Worm (Caenorhabditis elegans): ENCODE data around the gene T26A5.6.
A peak's percentile ranks its signal among the peaks of the same experiment; 100 is the strongest.

The T26A5.6 gene

ce11 chrIII:6420201-6420600 lies 30.3 kb downstream of the T26A5.6 start (continued):
- TF ChIP-seq nhr-28 (tag; optimal IDR thresholded peaks at IDR 0.05), result peak; percentile 77
- TF ChIP-seq mxl-2 (GFP tag; conservative IDR thresholded peaks at IDR 0.05), result no peak
- TF ChIP-seq lim-7 (GFP tag; IDR thresholded peaks at IDR 0.05), result no peak
- TF ChIP-seq nhr-237 (tag; optimal IDR thresholded peaks at IDR 0.05), result no peak
- 0 out of 2 replicates have a peak, but pooled peaks have one; percentile 57 for TF ChIP-seq dmd-8 (GFP tag; IDR thresholded peaks at IDR 0.05)
- TF ChIP-seq arid-1 (GFP tag; conservative IDR thresholded peaks at IDR 0.05), result no peak
- no peak for TF ChIP-seq F10B5.3 (tag; optimal IDR thresholded peaks at IDR 0.05)
- no peak for TF ChIP-seq cey-2 (tag; optimal IDR thresholded peaks at IDR 0.05; ENCODE audit: borderline replicate concordance, insufficient read depth)
- TF ChIP-seq tra-1 (GFP tag; IDR thresholded peaks at IDR 0.05), result no peak
- TF ChIP-seq lin-29 (GFP tag; IDR thresholded peaks at IDR 0.05), result no peak
- no peak for TF ChIP-seq D1046.2 (GFP tag; IDR thresholded peaks at IDR 0.05)
- TF ChIP-seq skn-1 (tag; optimal IDR thresholded peaks at IDR 0.05), result no peak
- TF ChIP-seq hlh-30 (tag; optimal IDR thresholded peaks at IDR 0.05; ENCODE audit: insufficient read depth), result peak; percentile 55
- no peak for TF ChIP-seq nhr-77 (tag; optimal IDR thresholded peaks at IDR 0.05)
- TF ChIP-seq nhr-41 (GFP tag; IDR thresholded peaks at IDR 0.05), result no peak
- no peak for TF ChIP-seq zfp-3 (GFP tag; conservative IDR thresholded peaks at IDR 0.05)
- TF ChIP-seq saeg-2 (GFP tag; IDR thresholded peaks at IDR 0.05), result no peak
- TF ChIP-seq ceh-32 (tag; optimal IDR thresholded peaks at IDR 0.05; ENCODE audit: poor library complexity), result no peak
- TF ChIP-seq snpc-1.2 (GFP tag; IDR thresholded peaks at IDR 0.05), result no peak
- no peak for TF ChIP-seq nhr-111 (GFP tag; optimal IDR thresholded peaks at IDR 0.05)
- no peak for TF ChIP-seq tag-97 (GFP tag; IDR thresholded peaks at IDR 0.05)
- no peak for TF ChIP-seq zag-1 (tag; optimal IDR thresholded peaks at IDR 0.05)
- TF ChIP-seq rbr-2 (tag; optimal IDR thresholded peaks at IDR 0.05), result no peak
- no peak for TF ChIP-seq spr-1 (tag; optimal IDR thresholded peaks at IDR 0.05)
- TF ChIP-seq lin-38 (GFP tag; IDR thresholded peaks at IDR 0.05), result no peak
- TF ChIP-seq R02D3.7 (tag; optimal IDR thresholded peaks at IDR 0.05), result no peak
- no peak for TF ChIP-seq php-3 (GFP tag; IDR thresholded peaks at IDR 0.05)

ce11 chrIII:6419409-6419944 lies 31.0 kb downstream of the T26A5.6 start, which contains the start of gene atgl-1:
atgl-1 (minus strand) TSS chrIII:6419459.
- TF ChIP-seq hlh-11 (tag; optimal IDR thresholded peaks at IDR 0.05), result peak; percentile 52
- TF ChIP-seq hif-1 (tag; optimal IDR thresholded peaks at IDR 0.05), result no peak
- peak; percentile 1 for TF ChIP-seq dve-1 (tag; optimal IDR thresholded peaks at IDR 0.05; ENCODE audit: insufficient read depth)
- no peak for TF ChIP-seq egl-43 (GFP tag; IDR thresholded peaks at IDR 0.05)
- no peak for TF ChIP-seq daf-16 (GFP tag; optimal IDR thresholded peaks at IDR 0.05)
- peak; percentile 15 for TF ChIP-seq daf-16 (tag; optimal IDR thresholded peaks at IDR 0.05)
- TF ChIP-seq mxl-3 (GFP tag; optimal IDR thresholded peaks at IDR 0.05), result peak; percentile 35
- TF ChIP-seq tag-97 (GFP tag; IDR thresholded peaks at IDR 0.05), result no peak
- TF ChIP-seq mdl-1 (tag; optimal IDR thresholded peaks at IDR 0.05), result peak in 1 of 2 experiments; percentile 38
- peak; percentile 69 for TF ChIP-seq nhr-28 (tag; optimal IDR thresholded peaks at IDR 0.05)
- peak; percentile 43 for TF ChIP-seq hlh-30 (tag; optimal IDR thresholded peaks at IDR 0.05; ENCODE audit: insufficient read depth)
- peak; percentile 8 for TF ChIP-seq nhr-48 (tag; optimal IDR thresholded peaks at IDR 0.05)
- peak; percentile 32; the same call in 1 of the 2 replicates for TF ChIP-seq dmd-6 (GFP tag; IDR thresholded peaks at IDR 0.05)
- TF ChIP-seq lim-7 (GFP tag; IDR thresholded peaks at IDR 0.05), result no peak

- TF ChIP-seq ZK546.5 (tag; optimal IDR thresholded peaks at IDR 0.05) (no peak), nhr-48 (tag; optimal IDR thresholded peaks at IDR 0.05) (no peak), Y105C5A.15 (GFP tag; IDR thresholded peaks at IDR 0.05) (no peak), aha-1 (tag) (peak; percentile 40), mxl-3 (GFP tag; optimal IDR thresholded peaks at IDR 0.05) (peak; percentile 6)
Measured at ce11 chrIII:6418254-6418653, 32.2 kb downstream of the T26A5.6 start.

Measured in whole organism, L4 larva.